Worm (Caenorhabditis elegans): ENCODE measurements around the gene lips-15.

- TF ChIP-seq tra-4 (tag; optimal IDR thresholded peaks at IDR 0.05) (no peak), scrt-1 (GFP tag; IDR thresholded peaks at IDR 0.05) (no peak), sea-1 (GFP tag; conservative IDR thresholded peaks at IDR 0.05) (no peak)
Observed at ce11 chrII:12654447-12654846, 50.3 kb downstream of the lips-15 start, which contains the start of gene rgs-4.
